Worm (Caenorhabditis elegans): ENCODE results near the gene mif-2.

- TF ChIP-seq dao-5 (tag; optimal IDR thresholded peaks at IDR 0.05), result no peak
- no peak for TF ChIP-seq him-1 (tag; optimal IDR thresholded peaks at IDR 0.05)
- TF ChIP-seq W03F9.2 (tag; optimal IDR thresholded peaks at IDR 0.05), result no peak
Observed at ce11 chrV:11960084-11960830, 18.0 kb downstream of the mif-2 start.
